5 fruit fly cellular contexts compared by ENCODE assay signal in genomic region chr3R:16154263-16154662, dm6.
TF ChIP-seq lines count a peak whose summit lies in the region.

No protein-coding gene starts in this region.

- no peak for TF ChIP-seq CTCF in whole organism, embryonic (GFP tag; optimal IDR thresholded peaks at IDR 0.05; lab: Kevin White, UChicago)

TF ChIP-seq in whole organism, adult, 20 proteins besides CTCF, POLR2A, EP300 and RAD21:
- no peak for TF ChIP-seq cic (GFP tag; optimal IDR thresholded peaks at IDR 0.05; lab: Kevin White, UChicago)
- TF ChIP-seq tj (GFP tag; optimal IDR thresholded peaks at IDR 0.05; lab: Kevin White, UChicago), result peak; percentile 8
- no peak for TF ChIP-seq kay (GFP tag; lab: Kevin White, UChicago; ENCODE audit: borderline replicate concordance)
- peak; percentile 43 for TF ChIP-seq Hr96 (GFP tag; optimal IDR thresholded peaks at IDR 0.05; lab: Kevin White, UChicago)
- TF ChIP-seq CG7045 (GFP tag; optimal IDR thresholded peaks at IDR 0.05; lab: Kevin White, UChicago), result no peak
- TF ChIP-seq ovo (GFP tag; optimal IDR thresholded peaks at IDR 0.05; lab: Kevin White, UChicago), result peak; percentile 2
- no peak for TF ChIP-seq CG14711 (tag; optimal IDR thresholded peaks at IDR 0.05; lab: Kevin White, UChicago)
- TF ChIP-seq CG33017 (tag; optimal IDR thresholded peaks at IDR 0.05; lab: Kevin White, UChicago), result peak; percentile 34
- TF ChIP-seq CG1620 (GFP tag; optimal IDR thresholded peaks at IDR 0.05; lab: Kevin White, UChicago), result peak; percentile 41
- no peak for TF ChIP-seq CG5204 (GFP tag; optimal IDR thresholded peaks at IDR 0.05; lab: Kevin White, UChicago)
- no peak for TF ChIP-seq bab1 (GFP tag; optimal IDR thresholded peaks at IDR 0.05; lab: Kevin White, UChicago)
- TF ChIP-seq Mnt (GFP tag; optimal IDR thresholded peaks at IDR 0.05; lab: Kevin White, UChicago), result no peak
- peak; percentile 4 for TF ChIP-seq Crg-1 (GFP tag; optimal IDR thresholded peaks at IDR 0.05; lab: Kevin White, UChicago)

TF ChIP-seq in whole organism, embryonic, 481 proteins besides CTCF, POLR2A, EP300 and RAD21 (continues in another document):
- TF ChIP-seq CG6272 (GFP tag; IDR thresholded peaks at IDR 0.05; lab: Robert Waterston, UW) (no peak), btn (GFP tag; optimal IDR thresholded peaks at IDR 0.05; lab: Kevin White, UChicago) (no peak), Neu2 (GFP tag; optimal IDR thresholded peaks at IDR 0.05; lab: Kevin White, UChicago; ENCODE audit: borderline replicate concordance) (no peak), nom (GFP tag; optimal IDR thresholded peaks at IDR 0.05; lab: Kevin White, UChicago) (peak; percentile 24), CG32532 (GFP tag; IDR thresholded peaks at IDR 0.05; lab: Robert Waterston, UW) (no peak), Bdp1 (GFP tag; optimal IDR thresholded peaks at IDR 0.05; lab: Kevin White, UChicago) (no peak), gem (tag; optimal IDR thresholded peaks at IDR 0.05; lab: Kevin White, UChicago) (peak; percentile 13), aop (GFP tag; IDR thresholded peaks at IDR 0.05; lab: Robert Waterston, UW) (no peak), CG31441 (GFP tag; IDR thresholded peaks at IDR 0.05; lab: Robert Waterston, UW) (no peak), sqz (GFP tag; optimal IDR thresholded peaks at IDR 0.05; lab: Kevin White, UChicago) (no peak), CG32772 (GFP tag; IDR thresholded peaks at IDR 0.05; lab: Robert Waterston, UW) (no peak), lbe (GFP tag; optimal IDR thresholded peaks at IDR 0.05; lab: Kevin White, UChicago) (peak; percentile 44), Drgx (GFP tag; IDR thresholded peaks at IDR 0.05; lab: Robert Waterston, UW) (peak; percentile 57), exex (tag; optimal IDR thresholded peaks at IDR 0.05; lab: Kevin White, UChicago) (no peak), D19A (tag; optimal IDR thresholded peaks at IDR 0.05; lab: Kevin White, UChicago) (peak; percentile 58), CG10366 (GFP tag; IDR thresholded peaks at IDR 0.05; lab: Robert Waterston, UW) (no peak), fd102C (GFP tag; optimal IDR thresholded peaks at IDR 0.05; lab: Kevin White, UChicago) (no peak), CG2678 (tag; optimal IDR thresholded peaks at IDR 0.05; lab: Kevin White, UChicago) (peak; percentile 2), corto (GFP tag; optimal IDR thresholded peaks at IDR 0.05; lab: Kevin White, UChicago) (no peak), Doc2 (GFP tag; IDR thresholded peaks at IDR 0.05; lab: Robert Waterston, UW) (no peak), Gug (GFP tag; IDR thresholded peaks at IDR 0.05; lab: Robert Waterston, UW) (no peak)

TF ChIP-seq in whole organism, prepupa, 60 proteins besides CTCF, POLR2A, EP300 and RAD21 (continues in another document):
- peak; percentile 10 for TF ChIP-seq CG11762 (GFP tag; optimal IDR thresholded peaks at IDR 0.05; lab: Kevin White, UChicago; ENCODE audit: insufficient read depth)
- TF ChIP-seq CG6163 (GFP tag; IDR thresholded peaks at IDR 0.05; lab: Robert Waterston, UW), result peak; percentile 81
- TF ChIP-seq Sox14 (GFP tag; optimal IDR thresholded peaks at IDR 0.05; lab: Kevin White, UChicago), result no peak
- peak; percentile 49 for TF ChIP-seq achi (GFP tag; optimal IDR thresholded peaks at IDR 0.05; lab: Kevin White, UChicago)
- TF ChIP-seq CG8632 (GFP tag; optimal IDR thresholded peaks at IDR 0.05; lab: Kevin White, UChicago), result peak; percentile 64
- peak; percentile 38 for TF ChIP-seq Lpt (GFP tag; optimal IDR thresholded peaks at IDR 0.05; lab: Kevin White, UChicago)
- TF ChIP-seq CG6792 (GFP tag; optimal IDR thresholded peaks at IDR 0.05; lab: Kevin White, UChicago), result peak; percentile 23
- TF ChIP-seq Sox15 (GFP tag; optimal IDR thresholded peaks at IDR 0.05; lab: Kevin White, UChicago), result no peak
- TF ChIP-seq Sox102F (GFP tag; optimal IDR thresholded peaks at IDR 0.05; lab: Kevin White, UChicago), result peak; percentile 54
- no peak for TF ChIP-seq CG10669 (GFP tag; optimal IDR thresholded peaks at IDR 0.05; lab: Kevin White, UChicago)
- TF ChIP-seq Blimp-1 (GFP tag; optimal IDR thresholded peaks at IDR 0.05; lab: Kevin White, UChicago), result no peak
- no peak for TF ChIP-seq CG4318 (GFP tag; optimal IDR thresholded peaks at IDR 0.05; lab: Kevin White, UChicago)
- peak; percentile 89 for TF ChIP-seq eg (GFP tag; IDR thresholded peaks at IDR 0.05; lab: Robert Waterston, UW)
- TF ChIP-seq esn (GFP tag; optimal IDR thresholded peaks at IDR 0.05; lab: Kevin White, UChicago), result peak; percentile 48
- peak; percentile 3 to 47 for TF ChIP-seq ss (GFP tag; optimal IDR thresholded peaks at IDR 0.05; lab: Kevin White, UChicago)
- peak; percentile 4 for TF ChIP-seq CG31627 (GFP tag; optimal IDR thresholded peaks at IDR 0.05; lab: Kevin White, UChicago)
- peak; percentile 6 for TF ChIP-seq CG6854 (GFP tag; optimal IDR thresholded peaks at IDR 0.05; lab: Kevin White, UChicago)
- no peak for TF ChIP-seq Hr39 (GFP tag; optimal IDR thresholded peaks at IDR 0.05; lab: Kevin White, UChicago)
- no peak for TF ChIP-seq dsx (GFP tag; optimal IDR thresholded peaks at IDR 0.05; lab: Kevin White, UChicago; ENCODE audit: poor library complexity, severe bottlenecking)
- peak; percentile 26 for TF ChIP-seq CG32006 (GFP tag; optimal IDR thresholded peaks at IDR 0.05; lab: Kevin White, UChicago)

TF ChIP-seq in whole organism, pupa, 21 proteins besides CTCF, POLR2A, EP300 and RAD21:
- peak; percentile 80 for TF ChIP-seq CG12605 (GFP tag; IDR thresholded peaks at IDR 0.05; lab: Robert Waterston, UW)
- no peak for TF ChIP-seq CG34367 (tag; optimal IDR thresholded peaks at IDR 0.05; lab: Kevin White, UChicago)
- TF ChIP-seq CG8301 (tag; optimal IDR thresholded peaks at IDR 0.05; lab: Kevin White, UChicago), result no peak
- no peak for TF ChIP-seq CG14655 (GFP tag; optimal IDR thresholded peaks at IDR 0.05; lab: Kevin White, UChicago)
- peak; percentile 50 for TF ChIP-seq Pif1A (GFP tag; optimal IDR thresholded peaks at IDR 0.05; lab: Kevin White, UChicago)
- no peak for TF ChIP-seq Pif1B (GFP tag; optimal IDR thresholded peaks at IDR 0.05; lab: Kevin White, UChicago)
- peak; percentile 84 for TF ChIP-seq CG32121 (GFP tag; IDR thresholded peaks at IDR 0.05; lab: Robert Waterston, UW)
- TF ChIP-seq rn (GFP tag; IDR thresholded peaks at IDR 0.05; lab: Robert Waterston, UW), result peak; percentile 61
- no peak for TF ChIP-seq CG9948 (tag; optimal IDR thresholded peaks at IDR 0.05; lab: Kevin White, UChicago)
- TF ChIP-seq CG15710 (tag; optimal IDR thresholded peaks at IDR 0.05; lab: Kevin White, UChicago), result peak; percentile 34
- no peak for TF ChIP-seq D1 (tag; optimal IDR thresholded peaks at IDR 0.05; lab: Kevin White, UChicago)
- 0 out of 3 replicates have a peak, but pooled peaks have one; percentile 21 for TF ChIP-seq fd96Ca (GFP tag; IDR thresholded peaks at IDR 0.05; lab: Robert Waterston, UW)
- TF ChIP-seq CG17806 (tag; optimal IDR thresholded peaks at IDR 0.05; lab: Kevin White, UChicago), result no peak
- no peak for TF ChIP-seq CG10348 (GFP tag; IDR thresholded peaks at IDR 0.05; lab: Robert Waterston, UW)
- TF ChIP-seq CG4496 (GFP tag; IDR thresholded peaks at IDR 0.05; lab: Robert Waterston, UW), result peak; percentile 86
- no peak for TF ChIP-seq gl (tag; optimal IDR thresholded peaks at IDR 0.05; lab: Kevin White, UChicago)
- peak; percentile 67 for TF ChIP-seq Snoo (tag; optimal IDR thresholded peaks at IDR 0.05; lab: Kevin White, UChicago)
- peak; percentile 15 for TF ChIP-seq CG8159 (tag; optimal IDR thresholded peaks at IDR 0.05; lab: Kevin White, UChicago)
- TF ChIP-seq EcR (GFP tag; optimal IDR thresholded peaks at IDR 0.05; lab: Kevin White, UChicago), result no peak
- TF ChIP-seq CG13204 (GFP tag; optimal IDR thresholded peaks at IDR 0.05; lab: Kevin White, UChicago), result no peak
- peak; percentile 70 for TF ChIP-seq Ets98B (GFP tag; IDR thresholded peaks at IDR 0.05; lab: Robert Waterston, UW)

TF ChIP-seq in whole organism, wandering third instar larva, 38 proteins besides CTCF, POLR2A, EP300 and RAD21:
- TF ChIP-seq pan (optimal IDR thresholded peaks at IDR 0.05; lab: Kevin White, UChicago), result no peak
- peak; percentile 31 for TF ChIP-seq HLH106 (tag; optimal IDR thresholded peaks at IDR 0.05; lab: Kevin White, UChicago)
- TF ChIP-seq psq (GFP tag; optimal IDR thresholded peaks at IDR 0.05; lab: Kevin White, UChicago), result peak; percentile 39
- TF ChIP-seq Myc (optimal IDR thresholded peaks at IDR 0.05; lab: Kevin White, UChicago), result no peak
- no peak for TF ChIP-seq brk (GFP tag; optimal IDR thresholded peaks at IDR 0.05; lab: Kevin White, UChicago)
- no peak for TF ChIP-seq Abd-B (GFP tag; optimal IDR thresholded peaks at IDR 0.05; lab: Kevin White, UChicago)
- TF ChIP-seq Hnf4 (GFP tag; optimal IDR thresholded peaks at IDR 0.05; lab: Kevin White, UChicago), result peak; percentile 46
- no peak for TF ChIP-seq dl (GFP tag; optimal IDR thresholded peaks at IDR 0.05; lab: Kevin White, UChicago; ENCODE audit: insufficient read depth in 1 of 2, partially characterized antibody in 2 of 2)
- TF ChIP-seq rgr (GFP tag; optimal IDR thresholded peaks at IDR 0.05; lab: Kevin White, UChicago), result peak; percentile 77
- no peak for TF ChIP-seq dmrt93B (GFP tag; optimal IDR thresholded peaks at IDR 0.05; lab: Kevin White, UChicago)
- peak; percentile 49 for TF ChIP-seq OdsH (GFP tag; optimal IDR thresholded peaks at IDR 0.05; lab: Kevin White, UChicago)
- TF ChIP-seq fru (GFP tag; optimal IDR thresholded peaks at IDR 0.05; lab: Kevin White, UChicago), result peak; percentile 14
- TF ChIP-seq sage (GFP tag; optimal IDR thresholded peaks at IDR 0.05; lab: Kevin White, UChicago), result no peak
- peak; percentile 50 for TF ChIP-seq Hr83 (GFP tag; optimal IDR thresholded peaks at IDR 0.05; lab: Kevin White, UChicago; ENCODE audit: poor library complexity, severe bottlenecking)
- no peak for TF ChIP-seq CG9705 (GFP tag; optimal IDR thresholded peaks at IDR 0.05; lab: Kevin White, UChicago)
- peak; percentile 14 for TF ChIP-seq CrebA (GFP tag; optimal IDR thresholded peaks at IDR 0.05; lab: Kevin White, UChicago; ENCODE audit: borderline replicate concordance)
- no peak for TF ChIP-seq N (GFP tag; optimal IDR thresholded peaks at IDR 0.05; lab: Kevin White, UChicago)
- TF ChIP-seq br (GFP tag; optimal IDR thresholded peaks at IDR 0.05; lab: Kevin White, UChicago), result peak; percentile 51
- peak; percentile 78 for TF ChIP-seq Sp1 (GFP tag; optimal IDR thresholded peaks at IDR 0.05; lab: Kevin White, UChicago)
- peak; percentile 12 for TF ChIP-seq h (GFP tag; optimal IDR thresholded peaks at IDR 0.05; lab: Kevin White, UChicago)
- peak; percentile 48 for TF ChIP-seq jim (GFP tag; optimal IDR thresholded peaks at IDR 0.05; lab: Kevin White, UChicago)
- TF ChIP-seq Rel (GFP tag; optimal IDR thresholded peaks at IDR 0.05; lab: Kevin White, UChicago), result peak; percentile 13
- peak; percentile 40 for TF ChIP-seq Rel (tag; optimal IDR thresholded peaks at IDR 0.05; lab: Kevin White, UChicago)
- TF ChIP-seq CG32264 (GFP tag; optimal IDR thresholded peaks at IDR 0.05; lab: Kevin White, UChicago), result peak; percentile 7
- no peak for TF ChIP-seq lola (GFP tag; optimal IDR thresholded peaks at IDR 0.05; lab: Kevin White, UChicago)
TF ChIP-seq in whole organism, wandering third instar larva: peak in this region for 14.
